Worm (Caenorhabditis elegans) whole organism, dauer: ENCODE data around the gene Y111B2A.2.

ENCODE experiments used
- unc-62 ChIP-seq: sonication (generic microtip); optimal IDR thresholded peaks from 2 replicates; lab custom pipeline; 2017; ENCODE audit warnings: missing biosample characterization, missing genetic modification reagents, missing genetic modification characterization

Y111B2A.2 gene

DNA sequence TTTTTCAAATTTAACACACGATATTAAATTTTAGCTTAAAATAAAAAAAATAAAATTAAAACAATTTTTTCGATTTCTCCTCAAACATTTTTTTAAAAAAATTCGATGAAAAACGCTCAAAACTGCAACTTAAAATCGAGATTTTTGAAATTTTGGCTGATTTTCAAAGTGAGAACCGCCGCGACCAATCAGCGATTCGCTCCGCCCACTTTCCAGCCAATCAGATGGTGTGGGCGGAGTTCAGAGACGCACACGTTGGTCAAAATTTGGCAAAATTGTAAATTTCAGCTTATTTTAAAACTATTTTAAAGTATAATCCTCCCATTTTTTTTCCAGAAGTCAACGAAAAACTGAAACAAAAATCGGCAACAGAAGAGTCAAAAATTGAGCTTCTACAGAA is 14.6 kb downstream of the Y111B2A.2 start:
- TF ChIP-seq unc-62 (GFP tag; lab: Kevin White, UChicago) = no peak

DNA sequence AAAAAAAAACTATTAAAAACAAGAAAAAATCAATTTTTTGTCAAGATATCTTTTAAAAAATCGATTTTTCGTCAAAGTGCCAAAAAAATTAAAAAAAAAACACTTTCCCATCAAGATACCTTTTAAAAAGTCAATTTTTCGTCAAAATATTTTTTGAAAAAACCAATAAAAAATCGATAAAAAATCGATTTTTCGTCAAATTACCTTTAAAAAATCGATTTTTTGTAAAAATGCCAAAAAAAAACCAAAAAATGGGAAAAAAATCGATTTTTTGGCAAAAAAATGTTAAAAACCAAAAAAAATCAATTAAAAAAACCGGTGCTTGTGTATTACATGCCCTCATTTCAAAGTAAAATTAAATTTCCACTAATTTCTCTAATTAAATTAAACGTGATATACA is 21.8 kb downstream of the Y111B2A.2 start:
- no peak for TF ChIP-seq unc-62 (GFP tag; lab: Kevin White, UChicago)

DNA sequence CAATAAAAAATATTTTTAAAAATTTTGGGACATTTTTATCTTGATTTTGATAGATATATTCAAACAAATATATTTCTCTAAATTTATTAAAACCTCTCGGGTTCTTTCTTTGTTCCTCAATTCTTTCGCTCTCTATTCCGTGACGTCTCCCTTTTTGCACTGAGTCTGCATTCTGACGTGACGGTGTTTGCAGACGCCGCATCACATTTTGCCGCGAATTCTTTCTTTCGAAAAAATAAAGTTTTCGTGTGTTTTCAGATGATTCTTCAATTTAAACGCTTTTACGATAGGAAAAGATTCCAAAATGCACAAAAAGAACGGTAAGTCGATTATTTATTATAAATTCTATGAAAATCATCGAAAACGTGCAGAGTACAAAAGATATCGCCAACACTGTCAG is 32.1 kb downstream of the Y111B2A.2 start:
- no peak for TF ChIP-seq unc-62 (GFP tag; lab: Kevin White, UChicago)

DNA sequence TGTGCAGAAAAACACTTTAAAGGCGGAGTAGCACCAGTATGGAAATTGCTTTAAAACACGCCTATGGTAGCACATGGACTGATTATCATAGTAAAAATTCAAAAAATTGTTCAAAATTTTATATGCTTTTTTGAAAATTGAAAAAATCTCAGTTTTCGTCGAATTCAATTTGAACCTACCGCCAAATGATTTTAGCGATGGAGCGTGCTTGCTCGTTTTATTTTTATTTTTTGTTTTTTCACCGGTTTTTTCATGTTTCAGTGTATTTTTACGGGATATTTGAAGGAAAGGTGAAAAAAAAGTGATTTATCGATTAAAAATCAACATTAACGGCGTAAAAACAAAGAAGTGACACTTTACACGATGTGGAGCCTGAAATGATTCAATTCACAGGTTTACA is 38.0 kb downstream of the Y111B2A.2 start:
- no peak for TF ChIP-seq unc-62 (GFP tag; lab: Kevin White, UChicago)

DNA sequence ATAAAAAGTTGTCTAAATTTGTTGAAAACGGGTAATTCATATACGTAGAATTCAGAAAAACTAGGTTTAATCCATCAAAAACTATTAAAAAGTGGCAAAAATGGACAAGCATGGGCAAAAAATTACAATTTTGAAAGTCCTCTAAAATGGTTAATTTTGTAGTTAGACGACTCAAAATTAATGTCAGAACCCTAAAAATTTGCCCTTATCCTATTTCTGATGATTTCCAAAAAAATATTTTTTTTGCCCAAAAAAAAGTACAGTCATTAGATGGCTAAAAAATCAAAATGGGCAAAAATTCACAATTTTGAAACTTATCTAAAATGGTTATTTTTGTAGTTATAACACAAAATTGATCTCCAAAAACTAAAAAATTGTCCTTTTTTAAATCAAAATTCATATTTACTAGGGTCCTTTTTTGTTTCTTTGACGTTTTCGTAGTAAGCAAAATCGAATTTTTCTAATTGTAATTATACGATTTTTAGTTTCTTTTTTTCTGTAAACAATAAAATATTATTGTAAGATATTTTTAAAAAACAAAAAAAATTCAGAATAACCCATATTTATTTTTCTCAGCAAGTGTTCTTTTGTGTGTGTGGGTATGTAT is 41.5 kb downstream of the Y111B2A.2 start:
- no peak for TF ChIP-seq unc-62 (GFP tag; lab: Kevin White, UChicago)

DNA sequence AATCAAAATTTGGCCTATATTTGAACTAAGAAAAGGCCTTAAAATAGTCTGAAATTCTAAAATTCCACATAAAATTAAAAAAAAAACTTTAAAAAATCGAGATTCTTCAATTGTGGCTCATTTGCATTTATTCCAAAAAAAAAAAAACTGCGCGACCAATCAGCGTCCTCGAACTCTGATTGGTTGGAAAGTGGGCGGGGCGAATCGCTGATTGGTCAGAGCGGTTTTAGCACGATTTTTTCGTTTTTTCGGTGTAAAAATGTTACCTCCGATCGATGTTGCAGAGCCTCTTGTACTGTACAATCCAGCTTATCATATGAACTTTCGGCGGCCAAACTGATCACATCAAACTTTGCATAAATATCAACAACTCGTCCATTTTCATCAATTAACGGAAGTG is 44.5 kb downstream of the Y111B2A.2 start:
- no peak for TF ChIP-seq unc-62 (GFP tag; lab: Kevin White, UChicago)

DNA sequence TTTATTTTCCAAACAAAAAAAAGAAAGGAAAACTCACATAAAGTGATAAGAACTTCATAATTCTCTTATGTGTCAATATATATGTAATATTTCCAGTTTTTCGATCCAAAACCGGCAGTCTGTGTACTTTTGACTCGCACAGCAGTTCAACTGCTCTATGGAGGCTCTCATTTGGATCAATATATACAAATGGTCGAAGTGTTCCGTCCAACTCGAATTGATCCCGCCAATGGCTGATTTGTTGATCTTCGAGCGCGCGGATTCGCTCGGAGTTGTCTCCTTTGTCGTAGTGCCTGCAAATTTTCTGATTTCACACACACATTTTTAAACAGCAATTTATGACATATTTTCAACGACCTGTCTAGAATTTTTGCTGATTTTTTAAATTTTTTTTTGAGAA is 46.8 kb downstream of the Y111B2A.2 start:
- no peak for TF ChIP-seq unc-62 (GFP tag; lab: Kevin White, UChicago)
